Worm (Caenorhabditis elegans) whole organism, L4 larva: ENCODE data around the gene unc-93.
A peak's percentile ranks its signal among the peaks of the same experiment; 100 is the strongest.

Source experiments
- aha-1 ChIP-seq: fragments of 150-350 bp; peaks from one replicate; lab custom pipeline; 2014; ENCODE audit warnings: missing biosample characterization, missing genetic modification characterization
- ama-1 ChIP-seq: fragments of 150-350 bp; optimal IDR thresholded peaks from 2 replicates; lab custom pipeline; 2014; ENCODE audit warnings: inconsistent platforms, mixed read lengths
- dmd-9 ChIP-seq: fragments of 200-800 bp; sonication (Bioruptor generic); IDR thresholded peaks from 2 replicates; pipeline ENCODE4 v1.3.6; 2022; ENCODE audit warnings: missing genetic modification reagents, missing genetic modification characterization, missing compliant biosample characterization
- dpl-1 ChIP-seq: fragments of 150-350 bp; optimal IDR thresholded peaks from 2 replicates; lab custom pipeline; 2014; ENCODE audit warnings: missing biosample characterization, missing genetic modification reagents, missing genetic modification characterization
- egl-27 ChIP-seq: sonication (generic microtip); optimal IDR thresholded peaks from 3 replicates; lab custom pipeline; 2017; ENCODE audit warnings: missing biosample characterization, missing genetic modification reagents, missing genetic modification characterization
- fkh-10 ChIP-seq: fragments of 150-350 bp; optimal IDR thresholded peaks from 2 replicates; lab custom pipeline; 2014; ENCODE audit warnings: missing biosample characterization, missing genetic modification reagents, missing genetic modification characterization
- hlh-11 ChIP-seq: fragments of 200-800 bp; sonication (Bioruptor generic); optimal IDR thresholded peaks from 2 replicates; lab custom pipeline; 2018; ENCODE audit warnings: mild to moderate bottlenecking, missing genetic modification characterization, missing compliant biosample characterization
- lin-39 ChIP-seq: fragments of 150-350 bp; optimal IDR thresholded peaks from 2 replicates; lab custom pipeline; 2014; ENCODE audit warnings: missing biosample characterization, missing genetic modification reagents, missing genetic modification characterization
- mdt-29 ChIP-seq: fragments of 200-800 bp; sonication (Bioruptor generic); IDR thresholded peaks from 2 replicates; pipeline ENCODE4 v1.3.6; 2022; ENCODE audit warnings: missing genetic modification reagents, missing genetic modification characterization, missing compliant biosample characterization
- nhr-10 ChIP-seq: fragments of 150-350 bp; optimal IDR thresholded peaks from 2 replicates; lab custom pipeline; 2014; ENCODE audit warnings: missing biosample characterization, missing genetic modification characterization
- nhr-28 ChIP-seq: fragments of 150-350 bp; optimal IDR thresholded peaks from 2 replicates; lab custom pipeline; 2014; ENCODE audit warnings: missing biosample characterization, missing genetic modification characterization
- pqm-1 ChIP-seq: sonication (generic microtip); optimal IDR thresholded peaks from 2 replicates; lab custom pipeline; 2017; ENCODE audit warnings: missing biosample characterization, missing genetic modification characterization
- spr-3 ChIP-seq: fragments of 200-800 bp; sonication (Bioruptor generic); optimal IDR thresholded peaks from 2 replicates; lab custom pipeline; 2018; ENCODE audit warnings: mild to moderate bottlenecking, missing genetic modification characterization, missing compliant biosample characterization

DNA sequence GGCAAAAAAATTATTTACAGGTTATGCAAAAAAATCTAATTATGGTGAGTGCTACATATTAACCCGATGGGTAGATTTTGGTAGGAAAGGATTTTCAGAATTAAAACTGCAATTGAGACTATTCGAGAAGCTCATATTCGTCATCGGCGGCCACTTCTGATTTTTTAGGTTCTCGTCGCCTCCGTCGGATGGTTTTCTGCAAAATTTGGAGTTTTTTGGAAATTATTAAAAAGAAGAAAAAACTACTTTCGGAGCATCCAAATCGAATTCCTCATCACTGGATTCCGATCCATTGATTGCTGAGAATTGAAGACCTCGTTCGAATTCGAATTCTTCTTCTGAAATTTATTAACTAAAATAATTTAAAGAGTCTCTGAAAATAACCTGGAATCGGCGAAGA, 8.8 kb downstream of the unc-93 start:
- TF ChIP-seq dpl-1 (GFP tag; lab: Kevin White, UChicago): no peak
- TF ChIP-seq egl-27 (tag; lab: Kevin White, UChicago): no peak
- no peak for TF ChIP-seq spr-3
- no peak for TF ChIP-seq lin-39
- TF ChIP-seq nhr-10 (tag; lab: Kevin White, UChicago): no peak
- TF ChIP-seq hlh-11: no peak
- no peak for TF ChIP-seq ama-1
- no peak for TF ChIP-seq nhr-28
- peak; percentile 3 for TF ChIP-seq aha-1 (tag; lab: Kevin White, UChicago)
- no peak for TF ChIP-seq mdt-29 (GFP tag; lab: Robert Waterston, UW)
- no peak for TF ChIP-seq dmd-9 (GFP tag; lab: Robert Waterston, UW)
- TF ChIP-seq pqm-1 (tag; lab: Kevin White, UChicago): no peak
- TF ChIP-seq fkh-10 (GFP tag; lab: Kevin White, UChicago): no peak
